Worm (Caenorhabditis elegans) whole organism, L2 larva: Measurements from ENCODE around the gene ctf-18.

Experiments used
- F13H6.1 ChIP-seq: sonication (generic microtip); optimal IDR thresholded peaks from 2 replicates; lab custom pipeline; 2016; ENCODE audit warnings: missing genetic modification characterization, missing compliant biosample characterization
- Y55F3AM.14 ChIP-seq: fragments of 200-800 bp; sonication (Bioruptor generic); optimal IDR thresholded peaks from 2 replicates; lab custom pipeline; 2018; ENCODE audit warnings: mild to moderate bottlenecking, missing genetic modification characterization, missing compliant biosample characterization
- ZK546.5 ChIP-seq: sonication (generic microtip); optimal IDR thresholded peaks from 2 replicates; lab custom pipeline; 2017; ENCODE audit warnings: missing biosample characterization, missing genetic modification characterization
- alr-1 ChIP-seq: fragments of 150-350 bp; optimal IDR thresholded peaks from 2 replicates; lab custom pipeline; 2014; ENCODE audit warnings: missing biosample characterization, missing genetic modification characterization
- aly-2 ChIP-seq: fragments of 150-350 bp; optimal IDR thresholded peaks from 2 replicates; lab custom pipeline; 2014; ENCODE audit warnings: missing biosample characterization, missing genetic modification characterization
- blmp-1 ChIP-seq: sonication (generic microtip); optimal IDR thresholded peaks from 2 replicates; lab custom pipeline; 2017; ENCODE audit warnings: missing genetic modification characterization, mild to moderate bottlenecking, missing compliant biosample characterization, antibody characterized with exemption, moderate library complexity; ENCODE audit not compliant: insufficient read depth
- crh-2 ChIP-seq: sonication (generic microtip); optimal IDR thresholded peaks from 2 replicates; lab custom pipeline; 2017; ENCODE audit warnings: missing biosample characterization, missing genetic modification characterization
- egl-27 ChIP-seq: sonication (generic microtip); optimal IDR thresholded peaks from 3 replicates; lab custom pipeline; 2017; ENCODE audit warnings: missing biosample characterization, missing genetic modification reagents, missing genetic modification characterization
- elt-1 ChIP-seq: fragments of 150-350 bp; optimal IDR thresholded peaks from 2 replicates; lab custom pipeline; 2014; ENCODE audit warnings: missing biosample characterization, missing genetic modification characterization
- elt-3 ChIP-seq: sonication (generic microtip); optimal IDR thresholded peaks from 2 replicates; lab custom pipeline; 2017; ENCODE audit warnings: missing biosample characterization, missing genetic modification characterization
- fos-1 ChIP-seq: fragments of 150-350 bp; optimal IDR thresholded peaks from 2 replicates; lab custom pipeline; 2014; ENCODE audit warnings: missing biosample characterization, missing genetic modification characterization
- gmeb-1 ChIP-seq: fragments of 150-350 bp; optimal IDR thresholded peaks from 2 replicates; lab custom pipeline; 2014; ENCODE audit warnings: missing biosample characterization, missing genetic modification characterization
- lin-11 ChIP-seq: fragments of 150-350 bp; sonication (generic microtip); optimal IDR thresholded peaks from 2 replicates; lab custom pipeline; 2014; ENCODE audit warnings: missing biosample characterization, missing genetic modification characterization, inconsistent platforms, mixed read lengths
- lin-13 ChIP-seq: fragments of 150-350 bp; optimal IDR thresholded peaks from 2 replicates; lab custom pipeline; 2014; ENCODE audit warnings: missing biosample characterization, missing genetic modification reagents, missing genetic modification characterization
- lin-39 ChIP-seq: fragments of 150-350 bp; optimal IDR thresholded peaks from 2 replicates; lab custom pipeline; 2014; ENCODE audit warnings: missing biosample characterization, missing genetic modification reagents, missing genetic modification characterization
- lsy-2 ChIP-seq, 2 experiments: fragments of 150-350 bp in 1 of 2; sonication (generic microtip) in 1 of 2; optimal IDR thresholded peaks; 2 replicates each; lab custom pipeline; 2014 to 2017; ENCODE audit warnings: missing biosample characterization in 2 of 2, missing genetic modification characterization in 2 of 2
- mab-5 ChIP-seq: fragments of 150-350 bp; optimal IDR thresholded peaks from 2 replicates; lab custom pipeline; 2014; ENCODE audit warnings: missing biosample characterization, missing genetic modification characterization
- mbf-1 ChIP-seq: sonication (generic microtip); optimal IDR thresholded peaks from 2 replicates; lab custom pipeline; 2017; ENCODE audit warnings: missing biosample characterization, missing genetic modification characterization
- mdl-1 ChIP-seq, 2 experiments: fragments of 150-350 bp in 1 of 2; sonication (generic microtip) in 1 of 2; optimal IDR thresholded peaks; 2 replicates each; lab custom pipeline; 2017; ENCODE audit warnings: missing biosample characterization in 2 of 2, missing genetic modification characterization in 2 of 2
- nhr-11 ChIP-seq: fragments of 150-350 bp; optimal IDR thresholded peaks from 2 replicates; lab custom pipeline; 2014; ENCODE audit warnings: missing biosample characterization, missing genetic modification characterization
- nhr-12 ChIP-seq: fragments of 150-350 bp; optimal IDR thresholded peaks from 2 replicates; lab custom pipeline; 2014; ENCODE audit warnings: missing biosample characterization, missing genetic modification characterization
- nhr-129 ChIP-seq: fragments of 150-350 bp; optimal IDR thresholded peaks from 2 replicates; lab custom pipeline; 2014; ENCODE audit warnings: missing biosample characterization, missing genetic modification characterization
- nhr-21 ChIP-seq: fragments of 150-350 bp; optimal IDR thresholded peaks from 2 replicates; lab custom pipeline; 2014; ENCODE audit warnings: missing biosample characterization, missing genetic modification characterization
- nhr-23 ChIP-seq: fragments of 150-350 bp; optimal IDR thresholded peaks from 2 replicates; lab custom pipeline; 2014; ENCODE audit warnings: missing biosample characterization, missing genetic modification reagents, missing genetic modification characterization
- nhr-237 ChIP-seq: fragments of 150-350 bp; optimal IDR thresholded peaks from 2 replicates; lab custom pipeline; 2014; ENCODE audit warnings: missing biosample characterization, missing genetic modification characterization
- nhr-25 ChIP-seq: fragments of 150-350 bp; sonication (generic microtip); optimal IDR thresholded peaks from 3 replicates; lab custom pipeline; 2014; ENCODE audit warnings: missing biosample characterization, missing genetic modification characterization
- nhr-6 ChIP-seq: fragments of 150-350 bp; optimal IDR thresholded peaks from 2 replicates; lab custom pipeline; 2014; ENCODE audit warnings: missing biosample characterization, missing genetic modification characterization
- nhr-77 ChIP-seq: fragments of 150-350 bp; optimal IDR thresholded peaks from 2 replicates; lab custom pipeline; 2014; ENCODE audit warnings: missing biosample characterization, missing genetic modification characterization
- peb-1 ChIP-seq: fragments of 150-350 bp; optimal IDR thresholded peaks from 2 replicates; lab custom pipeline; 2014; ENCODE audit warnings: missing biosample characterization, missing genetic modification characterization
- sem-4 ChIP-seq: fragments of 150-350 bp; optimal IDR thresholded peaks from 2 replicates; lab custom pipeline; 2014; ENCODE audit warnings: missing biosample characterization, missing genetic modification reagents, missing genetic modification characterization
- skn-1 ChIP-seq: sonication (generic microtip); optimal IDR thresholded peaks from 2 replicates; lab custom pipeline; 2017; ENCODE audit warnings: missing biosample characterization, missing genetic modification characterization
- sma-3 ChIP-seq: sonication (generic microtip); optimal IDR thresholded peaks from 2 replicates; lab custom pipeline; 2016; ENCODE audit warnings: missing genetic modification reagents, missing genetic modification characterization, missing compliant biosample characterization
- sma-9 ChIP-seq, 2 experiments: fragments of 150-350 bp in 1 of 2; sonication (generic microtip) in 1 of 2; optimal IDR thresholded peaks; 2 replicates each; lab custom pipeline; 2014 to 2016; ENCODE audit warnings: missing genetic modification characterization in 2 of 2, mild to moderate bottlenecking in 1 of 2, missing biosample characterization in 1 of 2, missing compliant biosample characterization in 1 of 2, missing genetic modification reagents in 1 of 2, moderate library complexity in 1 of 2
- unc-39 ChIP-seq: fragments of 150-350 bp; optimal IDR thresholded peaks from 2 replicates; lab custom pipeline; 2014; ENCODE audit warnings: missing biosample characterization, missing genetic modification characterization
- unc-55 ChIP-seq: fragments of 150-350 bp; sonication (generic microtip); optimal IDR thresholded peaks from 3 replicates; lab custom pipeline; 2014; ENCODE audit warnings: missing biosample characterization, missing genetic modification reagents, missing genetic modification characterization
- unc-62 ChIP-seq: fragments of 150-350 bp; optimal IDR thresholded peaks from 2 replicates; lab custom pipeline; 2014; ENCODE audit warnings: missing biosample characterization, missing genetic modification reagents, missing genetic modification characterization
- zag-1 ChIP-seq: fragments of 150-350 bp; optimal IDR thresholded peaks from 2 replicates; lab custom pipeline; 2014; ENCODE audit warnings: missing biosample characterization, missing genetic modification characterization
- ztf-11 ChIP-seq: sonication (generic microtip); optimal IDR thresholded peaks from 2 replicates; lab custom pipeline; 2017; ENCODE audit warnings: missing biosample characterization, missing genetic modification characterization

Gene ctf-18

ce11 chrIV:10164086-10164485 is 37.6 kb upstream of the ctf-18 start:
- TF ChIP-seq nhr-12 (tag; lab: Kevin White, UChicago) (no peak), zag-1 (tag; lab: Kevin White, UChicago) (no peak), nhr-23 (no peak), crh-2 (tag; lab: Kevin White, UChicago) (no peak)

DNA sequence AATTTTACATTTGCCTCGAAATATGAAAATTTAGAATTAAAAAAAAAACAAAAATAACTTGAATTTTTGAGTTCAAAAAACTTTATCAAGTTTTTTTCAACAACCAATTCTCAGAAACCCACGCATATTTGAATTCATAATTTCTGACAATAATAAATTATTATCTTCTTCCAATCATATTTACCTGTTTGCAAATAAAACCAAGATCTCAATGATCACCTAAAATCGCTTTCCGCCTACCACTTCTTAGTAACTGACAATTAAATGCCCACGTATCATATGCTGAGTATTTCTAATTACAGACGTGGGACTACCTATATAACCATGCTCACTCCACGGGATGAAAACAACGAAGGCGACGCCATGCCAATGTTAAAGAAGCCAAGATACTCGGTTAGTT is 35.3 kb upstream of the ctf-18 start, which contains the start of gene pps-1:
Gene pps-1 (plus strand): TSS at position 301 of the 400 bp plus-strand sequence.
- no peak for TF ChIP-seq lin-39
- no peak for TF ChIP-seq blmp-1 (tag; lab: Kevin White, UChicago)
- TF ChIP-seq ztf-11 (tag; lab: Kevin White, UChicago) = no peak
- no peak for TF ChIP-seq nhr-25 (tag; lab: Kevin White, UChicago)
- no peak for TF ChIP-seq sem-4

DNA sequence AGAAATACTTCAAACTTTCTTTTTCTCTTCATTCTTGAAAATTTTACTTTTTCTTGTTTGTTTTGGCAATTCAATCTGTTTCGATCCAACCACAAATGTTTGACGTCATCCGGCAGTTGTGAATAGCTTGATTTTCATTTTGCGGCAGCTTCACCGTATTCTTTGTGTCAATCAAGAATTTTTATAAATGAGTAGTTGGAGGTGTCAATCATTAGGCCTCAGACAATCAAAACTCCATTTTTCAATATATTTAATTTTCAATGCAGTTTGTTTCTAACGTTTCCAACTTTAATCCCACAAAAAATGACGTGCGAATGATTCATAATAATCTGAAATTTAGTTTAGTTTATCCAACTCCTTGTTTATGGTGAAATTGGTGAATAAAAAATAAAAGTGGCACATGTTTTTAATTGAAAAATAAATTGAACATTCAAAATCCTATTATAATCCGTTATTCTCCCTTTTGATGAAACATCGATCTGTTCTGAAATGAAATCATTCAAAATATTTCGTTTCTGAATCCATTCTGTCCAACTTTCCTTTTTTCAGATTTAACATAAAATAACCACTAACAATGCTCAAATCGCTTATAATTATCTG is 31.1 kb upstream of the ctf-18 start, which contains the start of gene ttr-53:
Gene ttr-53 (plus strand): TSS at position 550 of the 600 bp plus-strand sequence.
- TF ChIP-seq unc-55 (GFP tag; lab: Kevin White, UChicago) = no peak
- TF ChIP-seq F13H6.1 (tag; lab: Kevin White, UChicago) = no peak
- no peak for TF ChIP-seq aly-2 (tag; lab: Kevin White, UChicago)
- no peak for TF ChIP-seq lin-13 (GFP tag; lab: Kevin White, UChicago)
- no peak for TF ChIP-seq mdl-1 (tag; optimal IDR thresholded peaks at IDR 0.05; lab: Kevin White, UChicago)
- TF ChIP-seq nhr-6 (tag; lab: Kevin White, UChicago) = no peak
- TF ChIP-seq nhr-77 (tag; lab: Kevin White, UChicago) = no peak
- TF ChIP-seq nhr-129 (tag; lab: Kevin White, UChicago) = no peak
- TF ChIP-seq nhr-12 (tag; lab: Kevin White, UChicago) = no peak
- TF ChIP-seq mab-5 = no peak
- TF ChIP-seq sma-3 (GFP tag; lab: Kevin White, UChicago) = no peak

DNA sequence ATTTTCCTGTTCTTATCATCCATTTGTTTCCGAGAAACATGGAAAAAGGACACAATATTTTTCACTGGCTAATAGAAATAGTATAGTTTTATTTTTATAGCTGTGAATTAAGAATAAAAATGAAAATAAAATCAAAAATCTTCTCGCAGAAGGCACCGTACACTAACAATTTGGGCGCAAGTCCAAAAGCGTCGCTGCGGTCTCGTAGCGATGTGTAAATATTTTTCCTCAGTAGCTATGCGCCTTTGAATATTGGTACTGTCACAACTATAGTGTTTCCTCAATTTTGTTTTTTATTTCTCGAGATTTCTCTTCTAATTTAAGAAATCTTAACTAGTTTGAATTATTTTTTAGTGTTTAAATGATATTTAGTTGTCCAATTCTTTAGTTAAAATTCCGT is 30.6 kb upstream of the ctf-18 start:
- TF ChIP-seq lin-11 (no peak), skn-1 (tag; lab: Kevin White, UChicago) (no peak), alr-1 (tag; lab: Kevin White, UChicago) (no peak), ZK546.5 (no peak), ztf-11 (tag; lab: Kevin White, UChicago) (no peak), mab-5 (no peak), nhr-237 (tag; lab: Kevin White, UChicago) (no peak), elt-1 (tag; lab: Kevin White, UChicago) (no peak), unc-62 (GFP tag; lab: Kevin White, UChicago) (no peak), unc-55 (GFP tag; lab: Kevin White, UChicago) (no peak), nhr-21 (tag; lab: Kevin White, UChicago) (no peak), nhr-23 (no peak), peb-1 (tag; lab: Kevin White, UChicago) (no peak), mbf-1 (tag; lab: Kevin White, UChicago) (no peak), crh-2 (tag; lab: Kevin White, UChicago) (no peak), egl-27 (no peak), elt-3 (tag; lab: Kevin White, UChicago) (no peak)

ce11 chrIV:10155475-10155874 is 29.0 kb upstream of the ctf-18 start, which contains the start of gene ttr-54:
ttr-54 (plus strand) TSS chrIV:10155775.
- TF ChIP-seq unc-55 (GFP tag; lab: Kevin White, UChicago) = no peak
- no peak for TF ChIP-seq ztf-11 (tag; lab: Kevin White, UChicago)
- TF ChIP-seq sma-9 (GFP tag; optimal IDR thresholded peaks at IDR 0.05; lab: Kevin White, UChicago) = no peak
- no peak for TF ChIP-seq sma-9 (tag; optimal IDR thresholded peaks at IDR 0.05; lab: Kevin White, UChicago)
- no peak for TF ChIP-seq nhr-6 (tag; lab: Kevin White, UChicago)
- TF ChIP-seq fos-1 (tag; lab: Kevin White, UChicago) = no peak
- TF ChIP-seq mbf-1 (tag; lab: Kevin White, UChicago) = no peak
- no peak for TF ChIP-seq Y55F3AM.14 (GFP tag; lab: Kevin White, UChicago)
- no peak for TF ChIP-seq peb-1 (tag; lab: Kevin White, UChicago)
- no peak for TF ChIP-seq unc-39 (tag; lab: Kevin White, UChicago)
- TF ChIP-seq ZK546.5 = no peak
- no peak for TF ChIP-seq lsy-2 (tag; optimal IDR thresholded peaks at IDR 0.05; lab: Kevin White, UChicago)
- no peak for TF ChIP-seq gmeb-1
- TF ChIP-seq sma-3 (GFP tag; lab: Kevin White, UChicago) = no peak
- no peak for TF ChIP-seq aly-2 (tag; lab: Kevin White, UChicago)
- no peak for TF ChIP-seq nhr-11 (tag; lab: Kevin White, UChicago)
- TF ChIP-seq blmp-1 (tag; lab: Kevin White, UChicago) = no peak
